Fruit fly (Drosophila melanogaster) whole organism, pupa: ENCODE measurements around the gene CG33688.

Experiments used
- CG10348 ChIP-seq: fragments of 200-800 bp; sonication (Bioruptor generic); IDR thresholded peaks from 2 replicates; pipeline ENCODE4 v1.3.6; 2022; ENCODE audit warnings: missing biosample characterization, missing genetic modification characterization
- CG15710 ChIP-seq: fragments of 200-800 bp; sonication (Bioruptor generic); optimal IDR thresholded peaks from 2 replicates; lab custom pipeline; 2018; ENCODE audit warnings: missing biosample characterization, mild to moderate bottlenecking, missing genetic modification characterization, moderate library complexity
- CG32121 ChIP-seq: fragments of 200-800 bp; sonication (Bioruptor generic); IDR thresholded peaks from 2 replicates; pipeline ENCODE4 v1.3.6; 2022; ENCODE audit warnings: missing biosample characterization, missing genetic modification characterization
- CG8301 ChIP-seq: fragments of 200-800 bp; sonication (Bioruptor generic); optimal IDR thresholded peaks from 2 replicates; lab custom pipeline; 2018; ENCODE audit warnings: missing biosample characterization, mild to moderate bottlenecking, missing genetic modification characterization
- EcR ChIP-seq: fragments of 200-800 bp; sonication (Bioruptor generic); optimal IDR thresholded peaks from 3 replicates; lab custom pipeline; 2019; ENCODE audit warnings: missing biosample characterization, missing genetic modification characterization, mild to moderate bottlenecking, moderate library complexity, missing genetic modification reagents
- gl ChIP-seq: fragments of 200-800 bp; sonication (Bioruptor generic); optimal IDR thresholded peaks from 2 replicates; lab custom pipeline; 2018; ENCODE audit warnings: missing biosample characterization, mild to moderate bottlenecking, missing genetic modification characterization

dm6 chr3L:16190885-16191284 lies 8.1 kb upstream of the CG33688 start:
- TF ChIP-seq CG32121 (GFP tag; lab: Robert Waterston, UW) (0 out of 2 replicates have a peak, but pooled peaks have one; percentile 37), gl (peak; percentile 48), CG8301 (no peak), EcR (GFP tag; lab: Kevin White, UChicago) (peak; percentile 38), CG15710 (tag; lab: Kevin White, UChicago) (no peak), CG10348 (GFP tag; lab: Robert Waterston, UW) (no peak)
